Fruit fly (Drosophila melanogaster) S2 (cell line): ENCODE data around the gene CG3434.

ENCODE experiments used
- CG8478 ChIP-seq: fragments of >200 bp; optimal IDR thresholded peaks from 2 replicates; lab custom pipeline; 2018
- CTCF ChIP-seq, 2 experiments: fragments of >200 bp; optimal IDR thresholded peaks; 2 replicates each; lab custom pipeline; 2018

The CG3434 gene

DNA sequence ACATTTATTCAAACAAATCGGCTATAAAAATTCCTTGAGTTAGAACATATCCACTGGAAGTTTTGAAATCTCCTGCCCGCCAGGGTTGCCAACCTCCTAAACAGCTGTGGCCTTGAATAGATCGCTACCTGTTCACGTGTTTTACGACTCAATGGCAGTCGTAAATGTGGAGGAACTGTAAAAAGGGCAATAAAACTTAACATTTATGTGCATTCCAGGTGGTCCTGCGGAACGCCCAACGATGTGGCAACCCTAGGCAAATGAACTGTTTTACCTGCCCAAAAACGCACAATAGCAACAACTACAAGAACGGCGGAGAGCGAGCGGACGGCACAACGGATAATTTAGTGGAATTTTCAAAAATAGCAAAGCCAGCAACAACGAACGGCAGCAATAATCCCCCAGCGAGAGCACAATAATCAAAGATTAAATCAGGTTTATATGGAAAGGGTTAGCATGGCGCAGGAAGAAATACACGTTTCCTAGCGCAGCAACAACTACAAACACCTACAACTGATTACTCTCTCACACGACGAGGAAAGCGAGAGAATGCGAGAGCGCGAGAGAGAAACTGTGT, 1.2 kb upstream of the CG3434 start:
- TF ChIP-seq CTCF (optimal IDR thresholded peaks at IDR 0.05; lab: Kevin White, UChicago) (no peak), CG8478 (lab: Kevin White, UChicago) (no peak)

DNA sequence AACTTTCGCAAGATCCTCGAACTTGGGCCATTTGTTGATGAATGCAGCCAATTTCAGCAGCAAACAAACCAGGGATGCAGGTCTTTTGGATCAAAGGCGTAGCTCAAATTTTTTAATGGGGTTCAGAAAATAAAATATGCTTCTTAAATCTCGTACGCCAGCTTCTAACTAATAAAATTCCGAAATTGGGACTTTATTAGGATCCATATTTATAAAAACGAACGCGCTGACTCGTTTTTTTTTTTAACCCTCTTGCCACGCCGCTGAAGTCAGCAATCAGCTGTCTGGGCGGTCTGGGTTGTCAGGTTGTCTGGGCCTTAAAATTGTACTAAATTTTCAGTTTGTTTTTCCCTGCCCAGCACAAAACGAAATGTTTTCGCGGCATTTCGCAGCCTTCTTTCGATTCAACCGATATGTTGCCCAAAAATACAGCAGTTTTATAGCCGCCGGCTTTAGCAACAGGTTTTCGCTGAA, 2.9 kb downstream of the CG3434 start, which contains the start of gene CG3437:
CG3437 (minus strand) TSS at position 51 of the 474 bp plus-strand sequence.
- TF ChIP-seq CTCF (optimal IDR thresholded peaks at IDR 0.05; lab: Kevin White, UChicago), result no peak
- no peak for TF ChIP-seq CG8478 (lab: Kevin White, UChicago)

DNA sequence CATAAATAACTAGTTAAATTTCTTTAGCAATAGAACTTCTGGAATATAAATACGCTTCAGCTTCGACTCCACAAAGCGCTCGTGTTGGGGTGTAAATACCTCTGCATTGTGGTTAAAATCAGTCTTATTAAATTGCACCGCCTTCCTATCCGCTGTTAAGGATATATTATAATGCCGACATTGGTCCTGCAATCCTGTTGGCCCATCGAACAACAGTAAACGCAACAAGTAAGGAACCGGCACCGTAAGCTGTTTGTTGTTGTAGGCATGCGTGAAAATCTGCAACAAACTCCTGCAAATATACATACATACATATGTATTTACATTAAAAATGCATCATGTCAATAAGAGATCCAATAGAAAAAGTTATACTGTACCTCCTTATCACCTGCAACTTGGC, 4.2 kb downstream of the CG3434 start:
- TF ChIP-seq CTCF (optimal IDR thresholded peaks at IDR 0.05; lab: Kevin White, UChicago) (no peak), CG8478 (lab: Kevin White, UChicago) (no peak)

DNA sequence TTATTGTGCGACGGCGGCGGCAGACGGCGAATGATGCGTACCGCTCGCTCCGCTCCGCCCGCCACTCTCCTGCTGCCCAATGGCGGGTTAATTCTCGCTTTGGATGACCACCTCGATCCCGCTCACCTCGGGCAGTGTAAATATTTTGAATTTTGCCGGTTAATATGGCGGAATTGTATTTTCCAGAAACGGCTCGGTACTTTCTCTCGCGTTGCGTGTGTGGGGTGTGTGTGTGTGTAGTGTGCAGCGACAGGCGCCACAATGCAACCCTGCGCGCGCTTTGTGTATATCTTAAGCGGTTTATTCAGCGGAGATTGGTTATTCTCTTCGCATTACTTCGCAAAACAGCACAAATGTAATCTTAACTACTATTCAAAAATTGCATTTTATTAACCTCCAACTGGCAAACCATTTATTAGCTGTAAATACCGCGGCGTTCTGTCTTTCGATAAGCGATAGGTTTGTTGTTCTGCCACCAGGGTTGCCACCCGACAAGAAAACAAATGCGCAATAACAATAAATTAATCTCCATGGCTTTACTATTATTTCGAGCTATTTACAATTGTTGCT, 4.7 kb downstream of the CG3434 start, which contains the start of the genes phol and CG3552:
phol (minus strand) TSS at position 463 of the 570 bp plus-strand sequence.
CG3552 (plus strand) TSS at position 500 of the 570 bp plus-strand sequence.
- TF ChIP-seq CTCF (optimal IDR thresholded peaks at IDR 0.05; lab: Kevin White, UChicago) (peak in 1 of 2 experiments; percentile 23), CG8478 (lab: Kevin White, UChicago) (no peak)

DNA sequence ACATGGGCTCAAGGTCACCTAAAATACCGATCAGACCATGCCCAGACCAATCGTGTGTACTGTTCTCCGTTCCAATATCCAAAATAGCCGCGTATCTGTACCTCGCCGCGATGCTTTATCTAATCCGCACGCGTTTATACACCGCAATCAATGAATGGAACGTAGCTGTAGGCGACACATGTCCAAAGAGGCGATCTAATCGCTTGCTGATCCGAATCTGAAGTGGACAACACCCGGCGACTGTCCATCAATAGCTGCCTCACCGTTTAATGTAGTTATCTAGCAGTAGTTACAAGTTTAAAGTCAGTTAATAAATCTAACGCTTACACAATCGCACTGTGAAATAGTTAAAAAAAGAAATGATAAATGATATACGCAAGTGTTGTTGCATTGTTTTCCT, 8.2 kb downstream of the CG3434 start:
- TF ChIP-seq CTCF (optimal IDR thresholded peaks at IDR 0.05; lab: Kevin White, UChicago) (no peak), CG8478 (lab: Kevin White, UChicago) (no peak)

DNA sequence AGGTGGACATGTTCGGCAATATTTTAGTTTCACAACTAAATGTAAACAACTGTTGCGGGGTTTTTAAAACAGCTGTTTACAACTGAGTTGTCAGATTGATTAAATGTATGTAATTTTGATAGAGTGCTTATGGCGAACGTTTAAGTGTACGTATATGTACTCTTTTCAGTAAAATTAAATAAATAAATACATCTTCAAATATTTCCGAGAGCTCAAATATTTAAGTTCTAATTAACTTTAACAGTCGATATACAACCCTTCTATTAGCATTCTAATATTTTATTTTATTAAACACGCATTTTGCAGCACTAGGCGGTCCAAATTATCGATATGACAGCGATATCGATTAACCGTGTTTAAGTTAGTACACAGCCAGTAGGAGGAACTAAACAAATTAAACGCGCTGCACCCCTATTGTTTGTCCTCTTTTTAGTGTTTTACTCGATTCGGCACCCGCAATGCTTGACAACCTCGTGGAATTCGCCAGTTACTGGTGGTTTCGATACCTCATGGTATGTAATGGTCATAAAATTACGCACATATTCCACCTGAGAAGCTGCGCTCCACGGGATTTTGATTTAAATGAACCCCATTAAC, 9.0 kb downstream of the CG3434 start, which contains the start of the genes CG3448 and ghi:
CG3448 (minus strand) TSS at position 51 of the 597 bp plus-strand sequence.
ghi (plus strand) TSS at position 355 of the 597 bp plus-strand sequence.
- TF ChIP-seq CG8478 (lab: Kevin White, UChicago), result no peak
- no peak for TF ChIP-seq CTCF (optimal IDR thresholded peaks at IDR 0.05; lab: Kevin White, UChicago)

DNA sequence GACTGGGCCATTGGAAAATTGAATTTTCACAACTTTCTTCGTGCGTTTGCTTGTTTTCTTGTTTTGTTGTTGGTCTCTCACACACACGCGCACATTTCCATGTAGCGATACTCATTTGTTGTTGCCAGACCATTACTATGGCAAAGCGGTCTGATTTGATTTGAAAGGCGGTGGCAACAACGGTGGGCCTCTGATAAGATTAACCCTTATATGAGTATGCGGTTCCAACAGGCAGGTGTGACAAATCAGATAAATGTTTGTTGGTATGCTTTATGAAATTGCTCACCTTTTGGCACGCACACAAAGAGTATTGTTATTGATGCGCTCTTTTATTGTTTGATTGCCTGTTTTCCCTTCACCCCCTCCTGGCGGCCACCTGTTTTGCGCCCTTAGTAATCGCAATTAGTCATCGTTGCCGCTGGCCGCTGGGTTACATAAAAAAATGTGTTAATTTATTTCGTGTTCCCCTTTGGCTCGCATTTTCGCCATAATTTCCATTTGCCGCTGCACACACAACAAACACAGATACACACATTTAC, 13.3 kb downstream of the CG3434 start:
- TF ChIP-seq CG8478 (lab: Kevin White, UChicago) (no peak), CTCF (optimal IDR thresholded peaks at IDR 0.05; lab: Kevin White, UChicago) (no peak)

DNA sequence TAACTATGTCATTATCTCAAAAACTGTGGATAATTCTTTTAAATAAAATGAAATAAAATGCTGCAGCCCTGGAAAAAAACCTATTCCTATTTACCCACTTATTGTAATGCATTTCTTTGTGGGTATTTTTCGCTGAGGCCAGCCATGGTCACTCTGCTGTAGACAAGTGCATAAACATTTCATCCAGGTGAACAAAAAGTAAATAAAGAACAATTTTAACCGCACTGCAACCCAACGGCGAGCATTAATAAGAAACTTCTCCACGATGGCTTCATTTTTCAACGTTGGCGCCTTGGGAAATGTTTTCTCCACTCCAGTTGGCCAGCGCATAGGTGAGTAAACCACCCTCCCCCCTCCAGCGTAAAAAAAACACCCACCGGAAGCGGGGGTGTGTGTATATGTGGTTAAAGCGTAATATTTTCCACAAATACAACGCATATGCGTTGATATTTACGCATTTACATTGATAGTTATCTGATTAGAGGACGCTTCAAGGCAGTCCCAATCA, 13.8 kb downstream of the CG3434 start, which contains the start of gene CG3529:
CG3529 (plus strand) TSS at position 134 of the 508 bp plus-strand sequence.
- TF ChIP-seq CG8478 (lab: Kevin White, UChicago), result no peak
- no peak for TF ChIP-seq CTCF (optimal IDR thresholded peaks at IDR 0.05; lab: Kevin White, UChicago)

DNA sequence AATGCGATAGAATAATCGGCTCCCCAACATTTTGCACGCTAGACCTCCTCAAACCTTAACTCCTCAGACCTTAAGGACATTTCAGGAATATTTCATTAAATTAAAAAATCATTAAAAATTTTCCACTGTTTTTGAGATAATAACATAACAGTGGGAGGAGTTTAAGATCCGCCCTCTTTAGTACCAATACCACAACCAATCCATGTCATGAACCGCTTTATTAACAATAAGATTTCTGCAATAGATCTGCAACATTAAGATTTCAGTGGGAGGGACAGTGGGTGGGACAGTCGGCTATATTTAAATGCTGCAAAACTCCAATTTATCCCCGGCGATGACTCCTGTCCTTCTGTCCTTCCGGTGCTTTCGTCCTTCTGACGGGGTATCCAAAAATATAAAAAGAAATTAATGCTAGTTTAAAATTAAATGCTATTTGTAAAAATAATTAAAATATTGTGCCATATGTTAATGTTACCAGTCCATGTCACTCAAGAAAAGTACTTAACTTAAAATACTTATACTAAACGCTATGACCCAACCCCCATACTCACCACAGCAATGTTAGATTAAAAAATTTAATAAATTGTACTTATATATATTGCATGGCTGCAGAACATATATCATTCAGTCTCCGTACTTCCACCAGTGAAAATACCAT, 17.8 kb downstream of the CG3434 start, which contains the start of gene Srg3:
Srg3 (plus strand) TSS at position 608 of the 658 bp plus-strand sequence.
- TF ChIP-seq CTCF (optimal IDR thresholded peaks at IDR 0.05; lab: Kevin White, UChicago) (peak in 1 of 2 experiments; percentile 16), CG8478 (lab: Kevin White, UChicago) (no peak)

DNA sequence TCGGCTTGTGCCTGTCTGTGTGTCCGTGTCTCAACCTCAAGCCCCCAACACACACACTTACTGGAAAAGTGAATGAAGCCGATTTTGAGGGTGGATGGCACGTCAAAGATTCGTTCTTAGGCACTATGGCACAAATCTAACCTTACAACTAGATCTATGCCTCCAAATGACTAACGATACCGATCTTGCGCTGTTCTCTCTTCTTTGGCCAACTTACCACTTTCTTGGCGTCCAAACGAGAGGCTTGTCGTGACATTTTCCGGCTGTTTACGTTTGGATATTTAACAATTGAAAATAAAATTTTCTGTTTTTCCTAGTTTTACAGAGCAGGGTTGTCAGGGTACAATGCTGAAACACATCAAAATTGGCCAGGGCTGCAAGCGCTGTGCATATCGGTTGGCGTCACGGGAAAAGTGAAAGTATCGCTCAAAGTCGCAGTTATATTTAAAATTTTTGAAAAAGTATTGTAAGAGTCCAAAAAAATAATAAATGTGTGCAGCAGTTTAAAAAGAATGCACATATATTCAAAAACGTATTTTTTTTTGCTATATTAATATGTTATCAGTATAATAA, 18.6 kb downstream of the CG3434 start, which contains the start of the genes Bet3 and Nf-YA:
Bet3 (minus strand) TSS at position 361 of the 573 bp plus-strand sequence.
Nf-YA (minus strand) TSS at position 361 of the 573 bp plus-strand sequence.
- TF ChIP-seq CTCF (optimal IDR thresholded peaks at IDR 0.05; lab: Kevin White, UChicago), result peak in 1 of 2 experiments; percentile 34
- no peak for TF ChIP-seq CG8478 (lab: Kevin White, UChicago)

DNA sequence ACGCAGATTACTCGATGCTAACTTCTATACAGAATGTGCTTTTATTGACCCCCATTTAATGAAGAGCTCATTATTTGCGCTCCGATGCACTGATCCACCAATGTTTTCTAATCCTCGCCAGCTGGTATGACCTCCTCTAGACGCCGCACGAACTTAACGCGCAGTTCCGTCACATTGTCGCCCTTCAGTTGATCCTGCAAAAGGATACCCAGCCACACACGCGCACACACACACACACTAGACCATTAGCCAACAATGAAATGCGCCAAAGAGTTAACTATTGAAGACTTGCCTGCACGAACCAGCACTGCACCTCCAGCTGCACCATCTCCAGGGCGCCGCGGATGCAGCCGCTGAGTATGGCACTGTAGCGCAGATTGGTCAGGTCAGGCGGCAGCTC, 21.7 kb downstream of the CG3434 start:
- TF ChIP-seq CTCF (optimal IDR thresholded peaks at IDR 0.05; lab: Kevin White, UChicago), result no peak
- TF ChIP-seq CG8478 (lab: Kevin White, UChicago), result no peak

DNA sequence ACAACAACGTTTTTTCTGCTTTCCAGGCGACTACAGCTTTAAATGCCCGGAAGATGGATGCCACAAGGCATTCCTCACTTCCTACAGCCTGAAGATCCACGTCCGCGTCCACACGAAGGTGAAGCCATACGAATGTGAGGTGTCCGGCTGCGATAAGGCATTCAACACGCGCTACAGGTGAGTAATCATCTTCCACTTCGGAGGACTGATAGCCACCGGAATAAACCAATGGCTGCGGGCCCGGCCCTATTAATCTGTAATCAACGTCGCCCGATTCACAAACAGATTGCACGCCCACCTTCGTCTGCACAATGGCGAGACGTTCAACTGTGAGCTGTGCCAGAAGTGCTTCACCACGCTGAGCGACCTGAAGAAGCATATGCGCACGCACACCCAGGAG, 24.8 kb downstream of the CG3434 start:
- TF ChIP-seq CG8478 (lab: Kevin White, UChicago) (no peak), CTCF (optimal IDR thresholded peaks at IDR 0.05; lab: Kevin White, UChicago) (no peak)

DNA sequence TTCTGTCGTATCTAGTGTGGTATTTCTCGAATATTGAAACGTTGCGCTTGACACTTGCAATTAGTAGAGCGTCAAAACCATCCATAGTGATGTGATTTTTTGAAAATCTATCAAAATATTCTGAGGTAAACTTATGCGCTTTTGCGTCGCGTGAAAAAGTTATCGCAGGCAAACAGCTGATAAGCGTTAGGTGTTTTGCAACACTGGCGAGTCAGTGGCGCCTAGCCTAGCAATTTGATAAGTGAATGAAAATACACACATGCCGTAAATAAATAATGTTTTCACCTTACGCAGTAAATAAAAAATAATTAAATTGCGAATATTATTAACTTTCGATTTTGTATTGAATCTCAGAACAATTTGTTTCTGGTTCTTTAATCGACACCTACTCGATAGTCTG, 25.3 kb downstream of the CG3434 start, which contains the start of gene CG42526:
CG42526 (minus strand) TSS at position 85 of the 400 bp plus-strand sequence.
- no peak for TF ChIP-seq CG8478 (lab: Kevin White, UChicago)
- TF ChIP-seq CTCF (optimal IDR thresholded peaks at IDR 0.05; lab: Kevin White, UChicago), result no peak
